Fruit fly (Drosophila melanogaster) whole organism, prepupa: Measurements from ENCODE around the gene CG4653.

Experiments
- CG10669 ChIP-seq: fragments of 200-800 bp; sonication (Bioruptor generic); optimal IDR thresholded peaks from 3 replicates; lab custom pipeline; 2018; ENCODE audit warnings: missing biosample characterization, mild to moderate bottlenecking, missing genetic modification characterization, moderate library complexity
- Gug ChIP-seq: fragments of 200-800 bp; sonication (Bioruptor generic); IDR thresholded peaks from 2 replicates; pipeline ENCODE4 v1.3.6; 2022; ENCODE audit warnings: missing biosample characterization, missing genetic modification characterization
- Smox ChIP-seq: fragments of 200-800 bp; sonication (Bioruptor generic); optimal IDR thresholded peaks from 3 replicates; lab custom pipeline; 2016; ENCODE audit warnings: missing biosample characterization, missing genetic modification characterization
- dac ChIP-seq: fragments of 200-800 bp; sonication (Bioruptor generic); optimal IDR thresholded peaks from 2 replicates; lab custom pipeline; 2017; ENCODE audit warnings: missing biosample characterization, mild to moderate bottlenecking, missing genetic modification characterization
- net ChIP-seq: fragments of 200-800 bp; sonication (Bioruptor generic); optimal IDR thresholded peaks from 3 replicates; lab custom pipeline; 2016; ENCODE audit warnings: missing biosample characterization, missing genetic modification characterization

- no peak for TF ChIP-seq Smox (GFP tag; lab: Kevin White, UChicago)
- TF ChIP-seq CG10669 (GFP tag; lab: Kevin White, UChicago) = no peak
- no peak for TF ChIP-seq net (GFP tag; lab: Kevin White, UChicago)
- TF ChIP-seq Gug (GFP tag; lab: Robert Waterston, UW) = no peak
- TF ChIP-seq dac (GFP tag; lab: Kevin White, UChicago) = no peak
Observed at dm6 chrX:16733244-16733643, 29.4 kb downstream of the CG4653 start.
